Fruit fly (Drosophila melanogaster) whole organism, embryonic: ENCODE data around the gene wds.

Experiments
- CG42726 ChIP-seq: fragments of 200-800 bp; sonication (Bioruptor generic); IDR thresholded peaks from 2 replicates; pipeline ENCODE4 v1.3.6; 2022; ENCODE audit warnings: missing biosample characterization, missing genetic modification characterization; ENCODE audit not compliant: partially characterized antibody
- CG7271 ChIP-seq: fragments of 200-800 bp; sonication (Bioruptor generic); optimal IDR thresholded peaks from 2 replicates; lab custom pipeline; 2018; ENCODE audit warnings: missing biosample characterization, mild to moderate bottlenecking, missing genetic modification characterization, moderate library complexity
- Nf-YC ChIP-seq: fragments of 200-800 bp; optimal IDR thresholded peaks from 3 replicates; lab custom pipeline; 2019; ENCODE audit warnings: missing biosample characterization, mild to moderate bottlenecking, missing genetic modification characterization, moderate library complexity
- bab2 ChIP-seq: fragments of 200-800 bp; sonication (Bioruptor generic); optimal IDR thresholded peaks from 2 replicates; lab custom pipeline; 2016; ENCODE audit warnings: missing biosample characterization, missing genetic modification characterization
- nerfin-1 ChIP-seq: fragments of 200-800 bp; sonication (Bioruptor generic); optimal IDR thresholded peaks from 3 replicates; lab custom pipeline; 2019; ENCODE audit warnings: missing biosample characterization, mild to moderate bottlenecking, missing genetic modification characterization, moderate library complexity
- run ChIP-seq: fragments of 200-800 bp; sonication (Bioruptor generic); optimal IDR thresholded peaks from 3 replicates; lab custom pipeline; 2018; ENCODE audit warnings: missing biosample characterization, mild to moderate bottlenecking, missing genetic modification characterization

dm6 chrX:2593753-2594096 lies 7.9 kb downstream of the wds start:
- TF ChIP-seq bab2 (GFP tag; lab: Kevin White, UChicago) (peak; percentile 90), CG42726 (GFP tag; lab: Robert Waterston, UW) (no peak), CG7271 (tag; lab: Kevin White, UChicago) (no peak), Nf-YC (tag; lab: Kevin White, UChicago) (peak; percentile 61), run (tag; lab: Kevin White, UChicago) (peak; percentile 66), nerfin-1 (tag; lab: Kevin White, UChicago) (peak; percentile 66)
